Fruit fly (Drosophila melanogaster) whole organism, embryonic: ENCODE data around the gene CG12081.

Experiments
- Blimp-1 ChIP-seq: fragments of 200-800 bp; sonication (Bioruptor generic); optimal IDR thresholded peaks from 3 replicates; lab custom pipeline; 2018; ENCODE audit warnings: missing biosample characterization, missing genetic modification characterization, mild to moderate bottlenecking, moderate library complexity, missing genetic modification reagents
- CG10366 ChIP-seq: fragments of 200-800 bp; sonication (Bioruptor generic); IDR thresholded peaks from 2 replicates; pipeline ENCODE4 v1.3.6; 2022; ENCODE audit warnings: missing biosample characterization, missing genetic modification characterization
- CG10462 ChIP-seq: fragments of 200-800 bp; sonication (Bioruptor generic); optimal IDR thresholded peaks from 2 replicates; lab custom pipeline; 2016; ENCODE audit warnings: missing biosample characterization, missing genetic modification characterization
- CG1233 ChIP-seq: fragments of 200-800 bp; sonication (Bioruptor generic); optimal IDR thresholded peaks from 4 replicates; lab custom pipeline; 2018; ENCODE audit warnings: missing biosample characterization, mild to moderate bottlenecking, missing genetic modification characterization
- CG13287 ChIP-seq: fragments of 200-800 bp; sonication (Bioruptor generic); IDR thresholded peaks from 2 replicates; pipeline ENCODE4 v1.3.6; 2022; ENCODE audit warnings: missing biosample characterization, missing genetic modification characterization; ENCODE audit not compliant: partially characterized antibody
- CG15514 ChIP-seq: fragments of 200-800 bp; sonication (Bioruptor generic); optimal IDR thresholded peaks from 3 replicates; lab custom pipeline; 2017; ENCODE audit warnings: missing biosample characterization, missing genetic modification characterization, mild to moderate bottlenecking, moderate library complexity, missing genetic modification reagents
- CG16813 ChIP-seq: fragments of 200-800 bp; sonication (Bioruptor generic); IDR thresholded peaks from 3 replicates; pipeline ENCODE4 v1.3.6; 2022; ENCODE audit warnings: missing biosample characterization, missing genetic modification characterization; ENCODE audit not compliant: partially characterized antibody
- CG17802 ChIP-seq: fragments of 200-800 bp; sonication (Bioruptor generic); optimal IDR thresholded peaks from 2 replicates; lab custom pipeline; 2018; ENCODE audit warnings: missing biosample characterization, mild to moderate bottlenecking, missing genetic modification characterization, moderate library complexity
- CG1832 ChIP-seq: fragments of 200-800 bp; sonication (Bioruptor generic); optimal IDR thresholded peaks from 2 replicates; lab custom pipeline; 2017; ENCODE audit warnings: missing biosample characterization, mild to moderate bottlenecking, missing genetic modification characterization, inconsistent platforms
- CG34376 ChIP-seq: fragments of 200-800 bp; sonication (Bioruptor generic); optimal IDR thresholded peaks from 2 replicates; lab custom pipeline; 2018; ENCODE audit warnings: missing biosample characterization, mild to moderate bottlenecking, missing genetic modification characterization
- CG4707 ChIP-seq: fragments of 200-800 bp; sonication (Bioruptor generic); optimal IDR thresholded peaks from 2 replicates; lab custom pipeline; 2018; ENCODE audit warnings: missing biosample characterization, mild to moderate bottlenecking, missing genetic modification characterization, moderate library complexity
- CG5180 ChIP-seq: fragments of 200-800 bp; sonication (Bioruptor generic); optimal IDR thresholded peaks from 3 replicates; lab custom pipeline; 2017; ENCODE audit warnings: missing biosample characterization, missing genetic modification characterization, mild to moderate bottlenecking, moderate library complexity, missing genetic modification reagents
- CG6813 ChIP-seq: fragments of 200-800 bp; sonication (Bioruptor generic); optimal IDR thresholded peaks from 2 replicates; lab custom pipeline; 2017; ENCODE audit warnings: missing biosample characterization, missing genetic modification characterization, mild to moderate bottlenecking, moderate library complexity, missing genetic modification reagents
- CG8765 ChIP-seq: fragments of 200-800 bp; sonication (Bioruptor generic); IDR thresholded peaks from 2 replicates; pipeline ENCODE4 v1.3.6; 2022; ENCODE audit warnings: missing biosample characterization, missing genetic modification characterization
- Deaf1 ChIP-seq: fragments of 200-800 bp; optimal IDR thresholded peaks from 3 replicates; lab custom pipeline; 2019; ENCODE audit warnings: missing biosample characterization, mild to moderate bottlenecking, missing genetic modification characterization, moderate library complexity
- Dip3 ChIP-seq: fragments of 200-800 bp; sonication (Bioruptor generic); optimal IDR thresholded peaks from 3 replicates; lab custom pipeline; 2016; ENCODE audit warnings: missing biosample characterization, missing genetic modification characterization
- Dref ChIP-seq: fragments of 200-800 bp; sonication (Bioruptor generic); IDR thresholded peaks from 2 replicates; pipeline ENCODE4 v1.3.6; 2022; ENCODE audit warnings: missing biosample characterization, missing genetic modification characterization
- H2.0 ChIP-seq: fragments of 200-800 bp; sonication (Bioruptor generic); IDR thresholded peaks from 2 replicates; pipeline ENCODE4 v1.3.6; 2022; ENCODE audit warnings: missing biosample characterization, missing genetic modification characterization
- NFAT ChIP-seq: fragments of 200-800 bp; sonication (Bioruptor generic); IDR thresholded peaks from 2 replicates; pipeline ENCODE4 v1.3.6; 2022; ENCODE audit warnings: missing biosample characterization, missing genetic modification characterization
- Pdp1 ChIP-seq, 2 experiments: fragments of 200-800 bp; sonication (Bioruptor generic); optimal IDR thresholded peaks; 3 replicates each; lab custom pipeline; 2016; ENCODE audit warnings: missing biosample characterization in 2 of 2, missing genetic modification characterization in 2 of 2, mild to moderate bottlenecking in 1 of 2, moderate library complexity in 1 of 2
- Rfx ChIP-seq: fragments of 200-800 bp; sonication (Bioruptor generic); IDR thresholded peaks from 2 replicates; pipeline ENCODE4 v1.3.6; 2022; ENCODE audit warnings: missing biosample characterization, missing genetic modification characterization
- Trl ChIP-seq, 3 experiments: fragments of >200 bp in 2 of 3; fragments of 200-800 bp in 1 of 3; sonication (Bioruptor generic) in 1 of 3; optimal IDR thresholded peaks; 2 replicates in 1 of 3; 3 replicates in 2 of 3; lab custom pipeline; 2016 to 2017; ENCODE audit warnings: missing biosample characterization in 1 of 3, missing genetic modification characterization in 1 of 3
- Xrp1 ChIP-seq: fragments of 200-800 bp; sonication (Bioruptor generic); IDR thresholded peaks from 2 replicates; pipeline ENCODE4 v1.3.6; 2022; ENCODE audit warnings: missing biosample characterization, missing genetic modification characterization
- ash1 ChIP-seq: fragments of 200-800 bp; sonication (Bioruptor generic); optimal IDR thresholded peaks from 2 replicates; lab custom pipeline; 2018; ENCODE audit warnings: missing biosample characterization, mild to moderate bottlenecking, missing genetic modification characterization
- cg ChIP-seq: fragments of 200-800 bp; sonication (Bioruptor generic); optimal IDR thresholded peaks from 3 replicates; lab custom pipeline; 2019; ENCODE audit warnings: missing biosample characterization, mild to moderate bottlenecking, missing genetic modification characterization, moderate library complexity
- exex ChIP-seq: fragments of 200-800 bp; sonication (Bioruptor generic); optimal IDR thresholded peaks from 4 replicates; lab custom pipeline; 2018; ENCODE audit warnings: missing biosample characterization, mild to moderate bottlenecking, missing genetic modification characterization, moderate library complexity
- gfzf ChIP-seq: fragments of 200-800 bp; sonication (Bioruptor generic); optimal IDR thresholded peaks from 2 replicates; lab custom pipeline; 2016; ENCODE audit warnings: missing biosample characterization, mild to moderate bottlenecking, missing genetic modification characterization, moderate library complexity
- her ChIP-seq: fragments of 200-800 bp; sonication (Bioruptor generic); optimal IDR thresholded peaks from 2 replicates; lab custom pipeline; 2016; ENCODE audit warnings: missing biosample characterization, missing genetic modification characterization
- knrl ChIP-seq: fragments of 200-800 bp; sonication (Bioruptor generic); IDR thresholded peaks from 3 replicates; pipeline ENCODE4 v1.3.6; 2022; ENCODE audit warnings: missing biosample characterization, missing genetic modification characterization; ENCODE audit not compliant: partially characterized antibody
- peb ChIP-seq: fragments of 200-800 bp; sonication (Bioruptor generic); IDR thresholded peaks from 2 replicates; pipeline ENCODE4 v1.3.6; 2022; ENCODE audit warnings: missing biosample characterization, missing genetic modification characterization
- pros ChIP-seq: fragments of 200-800 bp; sonication (Bioruptor generic); optimal IDR thresholded peaks from 3 replicates; lab custom pipeline; 2019; ENCODE audit warnings: missing biosample characterization, mild to moderate bottlenecking, missing genetic modification characterization, moderate library complexity
- pum ChIP-seq: fragments of 200-800 bp; sonication (Bioruptor generic); optimal IDR thresholded peaks from 2 replicates; lab custom pipeline; 2016; ENCODE audit warnings: missing biosample characterization, missing genetic modification characterization
- sens-2 ChIP-seq: fragments of 200-800 bp; sonication (Bioruptor generic); IDR thresholded peaks from 2 replicates; pipeline ENCODE4 v1.3.6; 2022; ENCODE audit warnings: missing biosample characterization, missing genetic modification characterization
- unc-4 ChIP-seq: fragments of 200-800 bp; sonication (Bioruptor generic); IDR thresholded peaks from 2 replicates; pipeline ENCODE4 v1.3.6; 2022; ENCODE audit warnings: missing biosample characterization, missing genetic modification characterization; ENCODE audit not compliant: partially characterized antibody
- unpg ChIP-seq: fragments of 200-800 bp; sonication (Bioruptor generic); optimal IDR thresholded peaks from 3 replicates; lab custom pipeline; 2018; ENCODE audit warnings: missing biosample characterization, mild to moderate bottlenecking, missing genetic modification characterization, moderate library complexity

The CG12081 gene

DNA sequence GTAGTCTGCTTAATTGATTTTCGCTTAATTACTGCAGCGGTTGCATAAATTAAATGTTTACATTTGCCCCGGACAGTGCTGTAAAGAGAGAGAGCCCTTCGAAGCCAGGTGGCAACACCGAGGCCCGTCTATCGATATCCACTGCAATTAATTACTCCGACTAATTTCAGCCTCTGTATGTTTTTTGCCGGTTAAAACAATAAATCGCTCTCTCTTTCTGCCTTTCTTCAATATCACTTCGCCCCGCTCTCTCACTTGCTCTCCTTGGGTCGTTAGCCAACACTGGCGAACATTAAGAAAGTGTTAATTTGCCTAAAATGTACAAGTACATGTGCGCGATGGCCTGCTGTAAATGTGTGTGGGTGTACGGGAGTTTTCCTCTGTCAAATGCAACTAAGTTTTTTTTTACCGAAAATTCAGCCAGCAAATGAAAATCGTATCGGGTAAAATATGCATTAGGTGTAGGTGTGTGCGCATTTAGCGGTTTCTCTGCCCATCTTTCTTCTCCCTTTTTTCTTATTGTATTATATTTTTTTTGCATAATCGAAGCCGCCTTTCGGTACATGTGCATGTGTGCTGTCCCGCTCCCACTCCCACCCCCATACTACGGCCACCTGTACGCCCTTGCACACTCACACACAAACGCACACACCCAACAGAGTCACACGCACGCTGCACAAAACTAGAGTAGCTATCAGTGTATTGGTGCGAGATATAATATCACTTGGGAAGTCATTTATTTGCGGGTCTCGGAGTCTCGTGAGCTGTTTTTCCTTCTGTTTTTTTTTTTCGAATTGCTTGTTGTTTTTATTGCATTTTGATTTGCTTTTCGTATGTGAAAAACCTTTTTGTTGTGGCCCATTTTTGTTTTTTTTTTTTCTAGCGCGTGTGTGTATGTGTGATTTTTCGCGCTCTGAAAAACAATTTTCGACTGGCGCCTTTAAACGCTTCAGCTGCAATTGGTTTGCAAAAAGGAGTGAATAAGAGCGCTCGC is 26.9 kb upstream of the CG12081 start (continued):
- TF ChIP-seq CG5180 (GFP tag; lab: Kevin White, UChicago) (no peak), CG16813 (GFP tag; lab: Robert Waterston, UW) (peak; percentile 53; the same call in 2 of the 3 replicates), her (GFP tag; lab: Kevin White, UChicago) (peak; percentile 32), Dref (GFP tag; lab: Robert Waterston, UW) (peak; percentile 63), CG8765 (no peak), CG6813 (no peak), exex (peak; percentile 51), Dip3 (GFP tag; lab: Kevin White, UChicago) (peak; percentile 13), peb (no peak), ash1 (GFP tag; lab: Kevin White, UChicago) (no peak), CG17802 (tag; lab: Kevin White, UChicago) (no peak), unpg (GFP tag; lab: Kevin White, UChicago) (peak; percentile 28), Xrp1 (GFP tag; lab: Robert Waterston, UW) (peak; percentile 46), gfzf (GFP tag; lab: Kevin White, UChicago) (no peak), pum (GFP tag; lab: Kevin White, UChicago) (peak; percentile 33)

DNA sequence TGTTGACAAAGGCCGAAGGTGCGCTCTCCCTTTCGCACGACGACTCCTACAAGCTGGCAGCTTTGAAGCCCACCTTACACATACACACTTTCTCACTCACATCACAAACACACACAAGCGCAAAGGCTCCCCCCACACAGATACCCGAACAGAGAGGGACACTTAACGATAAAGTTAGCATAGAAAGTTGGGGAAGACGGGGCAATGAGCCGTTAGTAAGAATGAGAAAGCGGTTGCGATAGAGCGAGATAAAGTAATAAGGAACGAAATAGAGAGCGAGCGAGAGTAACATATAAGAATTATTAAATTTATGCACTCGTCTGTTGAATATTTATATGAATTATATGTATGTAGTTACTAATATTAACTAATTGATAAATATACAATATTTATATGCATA is 19.6 kb upstream of the CG12081 start:
- TF ChIP-seq NFAT (GFP tag; lab: Robert Waterston, UW) (0 out of 2 replicates have a peak, but pooled peaks have one; percentile 14), unc-4 (no peak), Deaf1 (tag; lab: Kevin White, UChicago) (peak; percentile 8), pros (peak; percentile 12), Trl (optimal IDR thresholded peaks at IDR 0.05; lab: Kevin White, UChicago) (peak in 1 of 2 experiments; percentile 12), Trl (GFP tag; optimal IDR thresholded peaks at IDR 0.05; lab: Kevin White, UChicago) (no peak), CG1233 (no peak), cg (peak; percentile 62), CG1832 (peak; percentile 41), Rfx (GFP tag; lab: Robert Waterston, UW) (peak; percentile 19; the same call in 1 of the 2 replicates), exex (peak; percentile 1), CG34376 (peak; percentile 53), Blimp-1 (GFP tag; lab: Kevin White, UChicago) (peak; percentile 11), CG4707 (GFP tag; lab: Kevin White, UChicago) (no peak)

DNA sequence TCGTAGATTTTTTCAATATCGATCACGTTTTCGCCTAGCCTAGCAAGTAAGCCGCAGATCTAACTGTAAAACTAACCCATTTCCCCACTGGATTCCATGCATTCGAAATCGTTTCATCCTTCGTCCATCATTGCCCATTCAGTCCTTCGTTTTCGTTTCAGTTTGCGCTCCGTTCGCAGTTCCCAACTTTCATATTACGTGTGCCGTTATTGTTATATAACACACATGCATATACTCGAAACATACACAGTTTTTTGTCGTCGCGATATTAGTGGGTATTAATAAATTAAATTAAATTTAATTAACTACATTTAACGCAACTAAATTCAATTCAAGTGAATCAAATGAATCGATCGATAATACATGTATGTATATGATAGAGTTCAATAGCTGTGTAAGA is 19.0 kb upstream of the CG12081 start:
- no peak for TF ChIP-seq CG10366 (GFP tag; lab: Robert Waterston, UW)
- TF ChIP-seq CG10462 (GFP tag; lab: Kevin White, UChicago), result no peak
- no peak for TF ChIP-seq knrl
- TF ChIP-seq CG13287 (GFP tag; lab: Robert Waterston, UW), result no peak
- TF ChIP-seq CG15514, result no peak
- TF ChIP-seq H2.0 (GFP tag; lab: Robert Waterston, UW), result no peak
- TF ChIP-seq Pdp1 (GFP tag; optimal IDR thresholded peaks at IDR 0.05; lab: Kevin White, UChicago), result peak in 1 of 2 experiments; percentile 93
- TF ChIP-seq sens-2 (GFP tag; lab: Robert Waterston, UW), result no peak
